Fruit fly (Drosophila melanogaster) whole organism, prepupa: ENCODE results near the gene vig.

Experiments used
- CG3032 ChIP-seq: fragments of 200-800 bp; optimal IDR thresholded peaks from 2 replicates; lab custom pipeline; 2019; ENCODE audit warnings: missing biosample characterization, mild to moderate bottlenecking, missing genetic modification characterization, moderate library complexity
- CG31627 ChIP-seq: fragments of 200-800 bp; sonication (Bioruptor generic); optimal IDR thresholded peaks from 3 replicates; lab custom pipeline; 2016; ENCODE audit warnings: missing biosample characterization, missing genetic modification characterization
- CG6808 ChIP-seq: fragments of 200-800 bp; sonication (Bioruptor generic); optimal IDR thresholded peaks from 3 replicates; lab custom pipeline; 2017; ENCODE audit warnings: missing biosample characterization, missing genetic modification characterization, mild to moderate bottlenecking, moderate library complexity, missing genetic modification reagents
- CG9139 ChIP-seq: fragments of 200-800 bp; sonication (Bioruptor generic); optimal IDR thresholded peaks from 3 replicates; lab custom pipeline; 2017; ENCODE audit warnings: missing biosample characterization, mild to moderate bottlenecking, missing genetic modification characterization
- Ets96B ChIP-seq: fragments of 200-800 bp; optimal IDR thresholded peaks from 2 replicates; lab custom pipeline; 2019; ENCODE audit warnings: missing biosample characterization, mild to moderate bottlenecking, missing genetic modification characterization, moderate library complexity
- Hr38 ChIP-seq: sonication (Bioruptor generic); optimal IDR thresholded peaks from 2 replicates; lab custom pipeline; 2016; ENCODE audit warnings: missing biosample characterization, missing genetic modification characterization
- Hr39 ChIP-seq: fragments of 200-800 bp; sonication (Bioruptor generic); optimal IDR thresholded peaks from 2 replicates; lab custom pipeline; 2016; ENCODE audit warnings: missing biosample characterization, missing genetic modification characterization
- Lpt ChIP-seq: fragments of 200-800 bp; sonication (Bioruptor generic); optimal IDR thresholded peaks from 3 replicates; lab custom pipeline; 2016; ENCODE audit warnings: missing biosample characterization, missing genetic modification characterization
- OdsH ChIP-seq: fragments of 200-800 bp; sonication (Bioruptor generic); optimal IDR thresholded peaks from 3 replicates; lab custom pipeline; 2016; ENCODE audit warnings: missing biosample characterization, missing genetic modification characterization
- acj6 ChIP-seq: fragments of 200-800 bp; sonication (Bioruptor generic); optimal IDR thresholded peaks from 3 replicates; lab custom pipeline; 2016; ENCODE audit warnings: missing biosample characterization, missing genetic modification characterization

DNA sequence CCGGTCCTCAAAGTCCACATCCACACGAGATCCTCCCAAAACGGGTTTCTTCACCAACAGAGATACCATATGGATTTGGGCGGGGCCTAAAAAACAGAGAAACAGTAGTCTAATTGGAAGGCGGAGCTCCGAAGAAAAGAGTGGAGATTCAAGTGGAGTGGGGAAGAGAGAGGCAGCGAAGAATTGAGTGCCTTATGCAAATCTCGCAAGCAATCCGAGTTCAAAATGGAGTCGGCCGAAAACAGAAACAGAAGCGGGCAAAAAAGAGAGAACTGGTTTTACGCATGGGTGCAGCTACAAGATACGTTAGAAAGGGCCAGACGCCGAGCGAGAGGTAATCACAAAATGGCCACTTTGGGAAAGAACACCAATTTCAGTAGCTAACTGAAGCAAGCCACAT is 41.2 kb upstream of the vig start:
- TF ChIP-seq Hr39 (GFP tag; lab: Kevin White, UChicago) (no peak), CG6808 (GFP tag; lab: Kevin White, UChicago) (no peak), CG3032 (tag; lab: Kevin White, UChicago) (no peak), Lpt (GFP tag; lab: Kevin White, UChicago) (no peak), CG9139 (GFP tag; lab: Kevin White, UChicago) (no peak), Ets96B (tag; lab: Kevin White, UChicago) (no peak), CG31627 (GFP tag; lab: Kevin White, UChicago) (no peak), OdsH (GFP tag; lab: Kevin White, UChicago) (no peak), acj6 (GFP tag; lab: Kevin White, UChicago) (no peak), Hr38 (GFP tag; lab: Kevin White, UChicago) (no peak)
